Fruit fly (Drosophila melanogaster) whole organism, embryonic: ENCODE results near the gene CG14960.

Source experiments
- Antp ChIP-seq: fragments of 200-800 bp; sonication (Bioruptor generic); optimal IDR thresholded peaks from 3 replicates; lab custom pipeline; 2016; ENCODE audit warnings: missing biosample characterization, missing genetic modification characterization
- Atf3 ChIP-seq: fragments of 200-800 bp; sonication (Bioruptor generic); optimal IDR thresholded peaks from 3 replicates; lab custom pipeline; 2016; ENCODE audit warnings: missing biosample characterization, missing genetic modification characterization
- CG10209 ChIP-seq: fragments of 200-800 bp; sonication (Bioruptor generic); optimal IDR thresholded peaks from 3 replicates; lab custom pipeline; 2017; ENCODE audit warnings: missing biosample characterization, mild to moderate bottlenecking, missing genetic modification characterization, missing genetic modification reagents
- CG10366 ChIP-seq: fragments of 200-800 bp; sonication (Bioruptor generic); IDR thresholded peaks from 2 replicates; pipeline ENCODE4 v1.3.6; 2022; ENCODE audit warnings: missing biosample characterization, missing genetic modification characterization
- CG11695 ChIP-seq: fragments of 200-800 bp; sonication (Bioruptor generic); IDR thresholded peaks from 3 replicates; pipeline ENCODE4 v1.3.6; 2022; ENCODE audit warnings: missing biosample characterization, missing genetic modification characterization
- CG12391 ChIP-seq: fragments of 200-800 bp; sonication (Bioruptor generic); optimal IDR thresholded peaks from 3 replicates; lab custom pipeline; 2018; ENCODE audit warnings: missing biosample characterization, mild to moderate bottlenecking, missing genetic modification characterization, moderate library complexity
- CG12659 ChIP-seq: fragments of 200-800 bp; sonication (Bioruptor generic); optimal IDR thresholded peaks from 3 replicates; lab custom pipeline; 2017; ENCODE audit warnings: mild to moderate bottlenecking, missing biosample characterization, missing genetic modification reagents, missing genetic modification characterization
- CG14014 ChIP-seq: fragments of 200-800 bp; sonication (Bioruptor generic); IDR thresholded peaks from 2 replicates; pipeline ENCODE4 v1.3.6; 2022; ENCODE audit warnings: missing biosample characterization, missing genetic modification characterization
- CG14710 ChIP-seq: fragments of 200-800 bp; sonication (Bioruptor generic); optimal IDR thresholded peaks from 3 replicates; lab custom pipeline; 2019; ENCODE audit warnings: missing biosample characterization, mild to moderate bottlenecking, missing genetic modification characterization, moderate library complexity
- CG14860 ChIP-seq: fragments of 200-800 bp; sonication (Bioruptor generic); IDR thresholded peaks from 3 replicates; pipeline ENCODE4 v1.3.6; 2022; ENCODE audit warnings: missing biosample characterization, missing genetic modification characterization; ENCODE audit not compliant: partially characterized antibody
- CG15269 ChIP-seq: fragments of 200-800 bp; sonication (Bioruptor generic); optimal IDR thresholded peaks from 2 replicates; lab custom pipeline; 2018; ENCODE audit warnings: missing biosample characterization, mild to moderate bottlenecking, missing genetic modification characterization, moderate library complexity
- CG15601 ChIP-seq: fragments of 200-800 bp; sonication (Bioruptor generic); optimal IDR thresholded peaks from 3 replicates; lab custom pipeline; 2019; ENCODE audit warnings: missing biosample characterization, mild to moderate bottlenecking, missing genetic modification characterization, moderate library complexity
- CG17328 ChIP-seq: fragments of 200-800 bp; sonication (Bioruptor generic); IDR thresholded peaks from 2 replicates; pipeline ENCODE4 v1.3.6; 2022; ENCODE audit warnings: missing biosample characterization, missing genetic modification characterization
- CG18599 ChIP-seq: fragments of 200-800 bp; sonication (Bioruptor generic); optimal IDR thresholded peaks from 3 replicates; lab custom pipeline; 2017; ENCODE audit warnings: missing biosample characterization, missing genetic modification characterization, mild to moderate bottlenecking, moderate library complexity, missing genetic modification reagents
- CG2678 ChIP-seq: fragments of 200-800 bp; sonication (Bioruptor generic); optimal IDR thresholded peaks from 3 replicates; lab custom pipeline; 2019; ENCODE audit warnings: missing biosample characterization, mild to moderate bottlenecking, missing genetic modification characterization, moderate library complexity
- CG32532 ChIP-seq: fragments of 200-800 bp; sonication (Bioruptor generic); IDR thresholded peaks from 2 replicates; pipeline ENCODE4 v1.3.6; 2022; ENCODE audit warnings: missing biosample characterization, missing genetic modification characterization
- CG33213 ChIP-seq: fragments of 200-800 bp; sonication (Bioruptor generic); optimal IDR thresholded peaks from 3 replicates; lab custom pipeline; 2016; ENCODE audit warnings: missing biosample characterization, missing genetic modification characterization
- CG4282 ChIP-seq: fragments of 200-800 bp; sonication (Bioruptor generic); optimal IDR thresholded peaks from 2 replicates; lab custom pipeline; 2016; ENCODE audit warnings: missing biosample characterization, missing genetic modification characterization
- CG4820 ChIP-seq: fragments of 200-800 bp; sonication (Bioruptor generic); optimal IDR thresholded peaks from 3 replicates; lab custom pipeline; 2016; ENCODE audit warnings: missing biosample characterization, missing genetic modification characterization
- CG6654 ChIP-seq: fragments of 200-800 bp; sonication (Bioruptor generic); optimal IDR thresholded peaks from 2 replicates; lab custom pipeline; 2017; ENCODE audit warnings: missing biosample characterization, mild to moderate bottlenecking, missing genetic modification characterization
- CG8944 ChIP-seq: fragments of 200-800 bp; sonication (Bioruptor generic); optimal IDR thresholded peaks from 3 replicates; lab custom pipeline; 2016; ENCODE audit warnings: missing biosample characterization, missing genetic modification characterization
- CG9727 ChIP-seq: fragments of 200-800 bp; sonication (Bioruptor generic); optimal IDR thresholded peaks from 3 replicates; lab custom pipeline; 2017; ENCODE audit warnings: missing biosample characterization, mild to moderate bottlenecking, missing genetic modification characterization
- Dek ChIP-seq: fragments of 200-800 bp; sonication (Bioruptor generic); optimal IDR thresholded peaks from 3 replicates; lab custom pipeline; 2019; ENCODE audit warnings: missing biosample characterization, mild to moderate bottlenecking, missing genetic modification characterization, moderate library complexity
- Dll ChIP-seq: fragments of 200-800 bp; sonication (Bioruptor generic); IDR thresholded peaks from 4 replicates; pipeline ENCODE4 v1.3.6; 2022; ENCODE audit warnings: missing biosample characterization, missing genetic modification characterization; ENCODE audit not compliant: partially characterized antibody
- ERR ChIP-seq: fragments of 200-800 bp; sonication (Bioruptor generic); optimal IDR thresholded peaks from 2 replicates; lab custom pipeline; 2016; ENCODE audit warnings: missing biosample characterization, missing genetic modification characterization
- Hr39 ChIP-seq: fragments of >200 bp; optimal IDR thresholded peaks from 2 replicates; lab custom pipeline; 2017
- Lhr ChIP-seq: fragments of 200-800 bp; sonication (Bioruptor generic); optimal IDR thresholded peaks from 3 replicates; lab custom pipeline; 2017; ENCODE audit warnings: mild to moderate bottlenecking, missing biosample characterization, missing genetic modification reagents, missing genetic modification characterization
- Ssrp ChIP-seq: fragments of 200-800 bp; sonication (Bioruptor generic); optimal IDR thresholded peaks from 2 replicates; lab custom pipeline; 2018; ENCODE audit warnings: missing biosample characterization, mild to moderate bottlenecking, missing genetic modification characterization, moderate library complexity
- Vsx1 ChIP-seq: fragments of 200-800 bp; sonication (Bioruptor generic); optimal IDR thresholded peaks from 2 replicates; lab custom pipeline; 2017; ENCODE audit warnings: missing biosample characterization, mild to moderate bottlenecking, missing genetic modification characterization, missing genetic modification reagents
- ara ChIP-seq: fragments of 200-800 bp; sonication (Bioruptor generic); IDR thresholded peaks from 2 replicates; pipeline ENCODE4 v1.3.6; 2022; ENCODE audit warnings: missing biosample characterization, missing genetic modification characterization
- ase ChIP-seq: fragments of 200-800 bp; sonication (Bioruptor generic); IDR thresholded peaks from 3 replicates; pipeline ENCODE4 v1.3.6; 2022; ENCODE audit warnings: missing biosample characterization, missing genetic modification characterization
- bsh ChIP-seq, 2 experiments: fragments of 200-800 bp; sonication (Bioruptor generic); optimal IDR thresholded peaks; 2 replicates each; lab custom pipeline; 2017 to 2018; ENCODE audit warnings: mild to moderate bottlenecking in 2 of 2, missing biosample characterization in 2 of 2, missing genetic modification characterization in 2 of 2, moderate library complexity in 1 of 2
- crc ChIP-seq: fragments of 200-800 bp; sonication (Bioruptor generic); optimal IDR thresholded peaks from 2 replicates; lab custom pipeline; 2016; ENCODE audit warnings: missing biosample characterization, missing genetic modification characterization
- dmrt11E ChIP-seq: fragments of 200-800 bp; sonication (Bioruptor generic); optimal IDR thresholded peaks from 3 replicates; lab custom pipeline; 2018; ENCODE audit warnings: missing biosample characterization, mild to moderate bottlenecking, missing genetic modification characterization, moderate library complexity
- dpn ChIP-seq, 2 experiments: fragments of 200-800 bp; sonication (Bioruptor generic); optimal IDR thresholded peaks; 3 replicates each; lab custom pipeline; 2016; ENCODE audit warnings: missing biosample characterization in 2 of 2, missing genetic modification characterization in 2 of 2
- fd96Cb ChIP-seq: fragments of 200-800 bp; sonication (Bioruptor generic); optimal IDR thresholded peaks from 2 replicates; lab custom pipeline; 2018; ENCODE audit warnings: missing biosample characterization, mild to moderate bottlenecking, missing genetic modification characterization, moderate library complexity
- gem ChIP-seq: fragments of 200-800 bp; sonication (Bioruptor generic); optimal IDR thresholded peaks from 2 replicates; lab custom pipeline; 2019; ENCODE audit warnings: missing biosample characterization, mild to moderate bottlenecking, missing genetic modification characterization, moderate library complexity
- grn ChIP-seq: fragments of 200-800 bp; sonication (Bioruptor generic); optimal IDR thresholded peaks from 3 replicates; lab custom pipeline; 2017; ENCODE audit warnings: missing biosample characterization, missing genetic modification characterization
- hth ChIP-seq: fragments of >200 bp; optimal IDR thresholded peaks from 2 replicates; lab custom pipeline; 2017; ENCODE audit warnings: inconsistent platforms
- kah ChIP-seq: fragments of 200-800 bp; sonication (Bioruptor generic); optimal IDR thresholded peaks from 2 replicates; lab custom pipeline; 2018; ENCODE audit warnings: missing biosample characterization, mild to moderate bottlenecking, missing genetic modification characterization
- kay ChIP-seq: fragments of 200-800 bp; sonication (Bioruptor generic); optimal IDR thresholded peaks from 2 replicates; lab custom pipeline; 2016; ENCODE audit warnings: missing biosample characterization, missing genetic modification characterization
- lilli ChIP-seq: fragments of 200-800 bp; sonication (Bioruptor generic); optimal IDR thresholded peaks from 3 replicates; lab custom pipeline; 2016; ENCODE audit warnings: missing biosample characterization, missing genetic modification characterization
- oc ChIP-seq: fragments of 200-800 bp; sonication (Bioruptor generic); optimal IDR thresholded peaks from 2 replicates; lab custom pipeline; 2018; ENCODE audit warnings: missing biosample characterization, mild to moderate bottlenecking, missing genetic modification characterization, moderate library complexity
- org-1 ChIP-seq: fragments of 200-800 bp; sonication (Bioruptor generic); optimal IDR thresholded peaks from 2 replicates; lab custom pipeline; 2017; ENCODE audit warnings: missing biosample characterization, missing genetic modification characterization
- pho ChIP-seq: fragments of 200-800 bp; sonication (Bioruptor generic); optimal IDR thresholded peaks from 2 replicates; lab custom pipeline; 2016; ENCODE audit warnings: missing biosample characterization, missing genetic modification characterization
- salm ChIP-seq: fragments of 200-800 bp; sonication (Bioruptor generic); optimal IDR thresholded peaks from 2 replicates; lab custom pipeline; 2018; ENCODE audit warnings: missing biosample characterization, mild to moderate bottlenecking, missing genetic modification characterization
- sc ChIP-seq, 3 experiments: fragments of >200 bp in 2 of 3; fragments of 200-800 bp in 1 of 3; sonication (Bioruptor generic) in 1 of 3; optimal IDR thresholded peaks; 2 replicates in 2 of 3; 3 replicates in 1 of 3; lab custom pipeline; 2017; ENCODE audit warnings: mild to moderate bottlenecking in 1 of 3, missing biosample characterization in 1 of 3, missing genetic modification characterization in 1 of 3, missing genetic modification reagents in 1 of 3
- tll ChIP-seq, 2 experiments: fragments of 200-800 bp in 1 of 2; fragments of >200 bp in 1 of 2; sonication (Bioruptor generic) in 1 of 2; optimal IDR thresholded peaks; 2 replicates each; lab custom pipeline; 2017 to 2019; ENCODE audit warnings: missing biosample characterization in 2 of 2, missing genetic modification characterization in 2 of 2, mild to moderate bottlenecking in 1 of 2, moderate library complexity in 1 of 2
- unpg ChIP-seq: fragments of 200-800 bp; sonication (Bioruptor generic); optimal IDR thresholded peaks from 3 replicates; lab custom pipeline; 2018; ENCODE audit warnings: missing biosample characterization, mild to moderate bottlenecking, missing genetic modification characterization, moderate library complexity
- zfh1 ChIP-seq: fragments of 200-800 bp; sonication (Bioruptor generic); IDR thresholded peaks from 3 replicates; pipeline ENCODE4 v1.3.6; 2022; ENCODE audit warnings: missing biosample characterization, missing genetic modification characterization

CG14960 gene

DNA sequence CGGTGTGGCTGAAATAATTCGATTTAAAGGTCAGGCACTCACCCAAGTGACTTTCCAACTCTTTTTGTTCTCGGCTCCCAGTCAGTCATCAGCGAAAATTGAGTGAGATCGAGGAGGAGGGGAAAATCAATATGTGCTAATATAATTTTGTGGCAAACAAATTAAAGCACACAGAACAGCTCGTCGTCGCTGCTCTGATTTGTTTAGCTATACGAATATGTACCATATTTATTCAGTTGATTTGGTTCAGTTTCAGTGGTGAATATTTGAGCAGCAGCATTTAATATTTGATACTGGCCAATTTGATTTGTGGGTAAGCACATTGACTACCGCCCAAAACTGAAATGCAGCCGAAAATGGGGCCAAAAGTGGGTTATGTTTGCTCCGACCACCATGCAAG lies 34.6 kb downstream of the CG14960 start (continued):
- TF ChIP-seq bsh (GFP tag; optimal IDR thresholded peaks at IDR 0.05; lab: Kevin White, UChicago) (peak in 1 of 2 experiments; percentile 83), pho (peak; percentile 30), CG12391 (tag; lab: Kevin White, UChicago) (peak; percentile 6), CG10366 (GFP tag; lab: Robert Waterston, UW) (no peak), dpn (GFP tag; optimal IDR thresholded peaks at IDR 0.05; lab: Kevin White, UChicago) (peak; percentile 14 to 46), fd96Cb (peak; percentile 42), CG14710 (tag; lab: Kevin White, UChicago) (peak; percentile 30), ara (GFP tag; lab: Robert Waterston, UW) (0 out of 2 replicates have a peak, but pooled peaks have one; percentile 20), Lhr (peak; percentile 1), CG33213 (GFP tag; lab: Kevin White, UChicago) (peak; percentile 47), lilli (peak; percentile 7), CG14014 (GFP tag; lab: Robert Waterston, UW) (no peak), CG2678 (tag; lab: Kevin White, UChicago) (peak; percentile 60), dmrt11E (tag; lab: Kevin White, UChicago) (peak; percentile 58), tll (GFP tag; optimal IDR thresholded peaks at IDR 0.05; lab: Kevin White, UChicago) (no peak), unpg (GFP tag; lab: Kevin White, UChicago) (peak; percentile 37), gem (peak; percentile 61), ase (GFP tag; lab: Robert Waterston, UW) (no peak), CG4820 (GFP tag; lab: Kevin White, UChicago) (peak; percentile 40), org-1 (GFP tag; lab: Kevin White, UChicago) (peak; percentile 61), CG17328 (peak; percentile 19; the same call in 1 of the 2 replicates), CG10209 (peak; percentile 74), CG11695 (GFP tag; lab: Robert Waterston, UW) (0 out of 3 replicates have a peak, but pooled peaks have one; percentile 11), kah (no peak), zfh1 (GFP tag; lab: Robert Waterston, UW) (peak; percentile 45; the same call in 1 of the 3 replicates), Atf3 (GFP tag; lab: Kevin White, UChicago) (no peak), CG6654 (GFP tag; lab: Kevin White, UChicago) (no peak), Antp (no peak), kay (GFP tag; lab: Kevin White, UChicago) (peak; percentile 31), grn (GFP tag; lab: Kevin White, UChicago) (peak; percentile 13), crc (no peak), Ssrp (tag; lab: Kevin White, UChicago) (no peak), oc (peak; percentile 58), CG4282 (no peak), CG9727 (GFP tag; lab: Kevin White, UChicago) (peak; percentile 44), CG14860 (GFP tag; lab: Robert Waterston, UW) (no peak), Dll (no peak), salm (tag; lab: Kevin White, UChicago) (peak; percentile 9), CG32532 (GFP tag; lab: Robert Waterston, UW) (no peak), Hr39 (lab: Kevin White, UChicago) (no peak), Vsx1 (GFP tag; lab: Kevin White, UChicago) (peak; percentile 11), hth (lab: Kevin White, UChicago) (no peak), CG12659 (GFP tag; lab: Kevin White, UChicago) (peak; percentile 31), CG15601 (tag; lab: Kevin White, UChicago) (peak; percentile 34), CG8944 (peak; percentile 42), CG15269 (tag; lab: Kevin White, UChicago) (peak; percentile 6), CG18599 (GFP tag; lab: Kevin White, UChicago) (peak; percentile 6), ERR (GFP tag; lab: Kevin White, UChicago) (peak; percentile 6), Dek (tag; lab: Kevin White, UChicago) (no peak), sc (optimal IDR thresholded peaks at IDR 0.05; lab: Kevin White, UChicago) (no peak), sc (GFP tag; optimal IDR thresholded peaks at IDR 0.05; lab: Kevin White, UChicago) (peak; percentile 61)
